Worm (Caenorhabditis elegans) whole organism, L2 larva: ENCODE results near the gene C16C8.17.

ENCODE experiments used
- F13H6.1 ChIP-seq: sonication (generic microtip); optimal IDR thresholded peaks from 2 replicates; lab custom pipeline; 2016; ENCODE audit warnings: missing genetic modification characterization, missing compliant biosample characterization
- blmp-1 ChIP-seq: sonication (generic microtip); optimal IDR thresholded peaks from 2 replicates; lab custom pipeline; 2017; ENCODE audit warnings: missing genetic modification characterization, mild to moderate bottlenecking, missing compliant biosample characterization, antibody characterized with exemption, moderate library complexity; ENCODE audit not compliant: insufficient read depth
- elt-3 ChIP-seq: sonication (generic microtip); optimal IDR thresholded peaks from 2 replicates; lab custom pipeline; 2017; ENCODE audit warnings: missing biosample characterization, missing genetic modification characterization
- gmeb-1 ChIP-seq: fragments of 150-350 bp; optimal IDR thresholded peaks from 2 replicates; lab custom pipeline; 2014; ENCODE audit warnings: missing biosample characterization, missing genetic modification characterization
- mbf-1 ChIP-seq: sonication (generic microtip); optimal IDR thresholded peaks from 2 replicates; lab custom pipeline; 2017; ENCODE audit warnings: missing biosample characterization, missing genetic modification characterization
- nhr-23 ChIP-seq: fragments of 150-350 bp; optimal IDR thresholded peaks from 2 replicates; lab custom pipeline; 2014; ENCODE audit warnings: missing biosample characterization, missing genetic modification reagents, missing genetic modification characterization
- nhr-6 ChIP-seq: fragments of 150-350 bp; optimal IDR thresholded peaks from 2 replicates; lab custom pipeline; 2014; ENCODE audit warnings: missing biosample characterization, missing genetic modification characterization
- snpc-4 ChIP-seq: fragments of 150-350 bp; optimal IDR thresholded peaks from 2 replicates; lab custom pipeline; 2014; ENCODE audit warnings: missing biosample characterization, missing genetic modification characterization
- unc-39 ChIP-seq: fragments of 150-350 bp; optimal IDR thresholded peaks from 2 replicates; lab custom pipeline; 2014; ENCODE audit warnings: missing biosample characterization, missing genetic modification characterization
- zag-1 ChIP-seq: fragments of 150-350 bp; optimal IDR thresholded peaks from 2 replicates; lab custom pipeline; 2014; ENCODE audit warnings: missing biosample characterization, missing genetic modification characterization

DNA sequence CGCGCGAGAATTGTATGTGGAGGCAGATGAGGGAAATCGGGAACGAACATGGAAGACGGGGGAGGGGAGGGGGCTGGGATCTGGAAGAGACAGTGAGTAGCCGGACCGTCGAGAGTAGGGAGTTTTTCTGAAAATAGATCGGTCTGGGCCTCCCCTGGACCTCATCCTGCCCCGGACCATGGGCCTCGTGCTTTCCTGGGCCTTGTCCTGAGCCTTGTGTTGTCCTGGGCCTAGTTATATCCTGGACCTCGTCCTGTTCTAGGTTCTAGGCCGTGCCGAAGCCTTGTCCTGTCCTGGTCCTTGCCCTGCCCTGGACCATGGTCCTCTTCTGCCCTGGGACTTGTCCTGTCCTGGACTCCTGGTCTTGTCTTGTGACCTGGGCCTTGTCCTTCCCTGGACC is 3.2 kb upstream of the C16C8.17 start:
- TF ChIP-seq elt-3 (tag; lab: Kevin White, UChicago) (no peak), snpc-4 (no peak), unc-39 (tag; lab: Kevin White, UChicago) (no peak), nhr-6 (tag; lab: Kevin White, UChicago) (no peak), mbf-1 (tag; lab: Kevin White, UChicago) (no peak), nhr-23 (tag; lab: Kevin White, UChicago) (no peak), blmp-1 (no peak), zag-1 (tag; lab: Kevin White, UChicago) (no peak), gmeb-1 (tag; lab: Kevin White, UChicago) (no peak), F13H6.1 (tag; lab: Kevin White, UChicago) (no peak)
